Worm (Caenorhabditis elegans) whole organism, L4/young adult: ENCODE data around the gene Y5H2B.3.

Experiments used
- W03F9.2 ChIP-seq: fragments of 150-350 bp; optimal IDR thresholded peaks from 2 replicates; lab custom pipeline; 2014; ENCODE audit warnings: missing biosample characterization, missing genetic modification characterization
- dao-5 ChIP-seq: sonication (generic microtip); optimal IDR thresholded peaks from 2 replicates; lab custom pipeline; 2016; ENCODE audit warnings: missing genotype, missing genetic modification characterization, moderate library complexity, missing compliant biosample characterization
- him-1 ChIP-seq: sonication (generic microtip); optimal IDR thresholded peaks from 2 replicates; lab custom pipeline; 2016; ENCODE audit warnings: missing genotype, missing genetic modification reagents, missing genetic modification characterization, missing compliant biosample characterization

DNA sequence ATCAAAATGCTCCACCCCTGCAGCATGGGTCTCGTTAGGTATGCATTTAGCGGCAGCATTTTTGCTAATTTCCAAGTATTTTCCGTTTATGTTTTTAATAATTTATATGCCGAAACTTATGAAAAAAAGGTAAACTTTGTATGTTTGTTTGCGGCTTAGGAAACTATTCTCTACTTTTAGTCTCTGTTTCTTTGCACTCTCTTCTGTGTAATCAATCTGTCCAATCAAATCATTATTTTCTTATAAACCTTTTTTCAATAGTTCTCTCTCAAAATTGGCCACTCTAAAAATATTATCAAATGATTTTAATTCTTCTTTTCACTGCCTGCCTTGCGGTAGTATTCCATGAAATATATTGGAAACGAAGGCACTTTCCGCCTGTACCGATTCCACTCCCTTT is 49.9 kb downstream of the Y5H2B.3 start:
- TF ChIP-seq dao-5 (tag; lab: Kevin White, UChicago), result no peak
- TF ChIP-seq him-1 (tag; lab: Kevin White, UChicago), result no peak
- TF ChIP-seq W03F9.2 (tag; lab: Kevin White, UChicago), result no peak
